Worm (Caenorhabditis elegans) whole organism, early embryonic: Measurements from ENCODE around the gene ins-39.

Experiments used
- B0310.2 ChIP-seq: sonication (generic microtip); optimal IDR thresholded peaks from 2 replicates; lab custom pipeline; 2016; ENCODE audit warnings: mild to moderate bottlenecking, missing genetic modification characterization, missing compliant biosample characterization
- F13C5.2 ChIP-seq: sonication (generic microtip); optimal IDR thresholded peaks from 2 replicates; lab custom pipeline; 2017; ENCODE audit warnings: mild to moderate bottlenecking, missing genetic modification characterization, inconsistent platforms, missing compliant biosample characterization
- ama-1 ChIP-seq: fragments of 150-350 bp; optimal IDR thresholded peaks from 2 replicates; lab custom pipeline; 2014
- ceh-36 ChIP-seq: sonication (generic microtip); optimal IDR thresholded peaks from 2 replicates; lab custom pipeline; 2016; ENCODE audit warnings: missing genetic modification characterization, inconsistent platforms, missing compliant biosample characterization

DNA sequence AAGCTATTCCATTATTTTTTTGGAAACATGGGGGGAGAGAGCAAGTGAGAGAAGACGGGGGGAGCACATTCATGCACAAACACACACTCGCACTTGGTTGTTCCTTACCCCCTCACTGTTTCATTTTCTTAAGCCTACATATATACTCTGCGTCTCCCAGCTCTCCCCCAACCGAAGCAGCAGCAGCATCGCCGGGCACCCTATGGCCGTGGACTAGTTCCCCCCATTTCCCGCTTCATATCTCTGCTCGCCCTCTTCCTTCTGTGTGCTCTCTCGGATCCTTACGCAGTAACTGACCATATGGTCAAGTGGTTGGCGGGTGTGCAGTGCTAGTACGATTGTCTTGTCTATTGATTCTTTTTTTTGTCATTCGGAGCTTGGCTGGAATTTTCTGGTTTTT is 42.0 kb downstream of the ins-39 start:
- no peak for TF ChIP-seq ama-1 (lab: Kevin White, UChicago)
- TF ChIP-seq B0310.2 (tag; lab: Kevin White, UChicago): no peak
- no peak for TF ChIP-seq ceh-36 (tag; lab: Kevin White, UChicago)
- TF ChIP-seq F13C5.2 (tag; lab: Kevin White, UChicago): peak; percentile 77
